Fruit fly (Drosophila melanogaster) whole organism, adult: ENCODE measurements around the gene ttm50.
A peak's percentile ranks its signal among the peaks of the same experiment; 100 is the strongest.

Experiments used
- CG11617 ChIP-seq: fragments of 200-800 bp; sonication (Bioruptor generic); optimal IDR thresholded peaks from 2 replicates; lab custom pipeline; 2017; ENCODE audit warnings: mild to moderate bottlenecking, missing biosample characterization, missing genetic modification reagents, missing genetic modification characterization
- CG12768 ChIP-seq: fragments of 200-800 bp; sonication (Bioruptor generic); optimal IDR thresholded peaks from 2 replicates; lab custom pipeline; 2017; ENCODE audit warnings: missing biosample characterization, missing genetic modification characterization, mild to moderate bottlenecking, moderate library complexity, missing genetic modification reagents
- CG14711 ChIP-seq: fragments of 200-800 bp; sonication (Bioruptor generic); optimal IDR thresholded peaks from 2 replicates; lab custom pipeline; 2018; ENCODE audit warnings: missing biosample characterization, mild to moderate bottlenecking, missing genetic modification characterization, moderate library complexity
- CG1620 ChIP-seq: fragments of 200-800 bp; sonication (Bioruptor generic); optimal IDR thresholded peaks from 2 replicates; lab custom pipeline; 2016; ENCODE audit warnings: missing biosample characterization, missing genetic modification characterization
- CG33017 ChIP-seq: fragments of 200-800 bp; sonication (Bioruptor generic); optimal IDR thresholded peaks from 2 replicates; lab custom pipeline; 2018; ENCODE audit warnings: missing biosample characterization, mild to moderate bottlenecking, missing genetic modification characterization, moderate library complexity
- CG5204 ChIP-seq: fragments of 200-800 bp; sonication (Bioruptor generic); optimal IDR thresholded peaks from 2 replicates; lab custom pipeline; 2016; ENCODE audit warnings: missing biosample characterization, missing genetic modification characterization
- CG7045 ChIP-seq: fragments of 200-800 bp; sonication (Bioruptor generic); optimal IDR thresholded peaks from 2 replicates; lab custom pipeline; 2017; ENCODE audit warnings: missing biosample characterization, mild to moderate bottlenecking, missing genetic modification characterization
- CG7101 ChIP-seq: fragments of 200-800 bp; sonication (Bioruptor generic); optimal IDR thresholded peaks from 2 replicates; lab custom pipeline; 2018; ENCODE audit warnings: missing biosample characterization, mild to moderate bottlenecking, missing genetic modification characterization, moderate library complexity
- Clk ChIP-seq: fragments of 200-800 bp; sonication (Bioruptor generic); optimal IDR thresholded peaks from 2 replicates; lab custom pipeline; 2017; ENCODE audit warnings: missing biosample characterization, missing genetic modification characterization
- Crg-1 ChIP-seq: fragments of 200-800 bp; sonication (Bioruptor generic); optimal IDR thresholded peaks from 2 replicates; lab custom pipeline; 2016; ENCODE audit warnings: missing biosample characterization, missing genetic modification characterization
- Hr96 ChIP-seq: fragments of 200-800 bp; sonication (Bioruptor generic); optimal IDR thresholded peaks from 2 replicates; lab custom pipeline; 2016; ENCODE audit warnings: missing biosample characterization, missing genetic modification characterization
- Mnt ChIP-seq: fragments of 200-800 bp; sonication (Bioruptor generic); optimal IDR thresholded peaks from 2 replicates; lab custom pipeline; 2016; ENCODE audit warnings: missing biosample characterization, mild to moderate bottlenecking, missing genetic modification characterization
- bab1 ChIP-seq: fragments of 200-800 bp; sonication (Bioruptor generic); optimal IDR thresholded peaks from 3 replicates; lab custom pipeline; 2019; ENCODE audit warnings: missing biosample characterization, mild to moderate bottlenecking, missing genetic modification characterization, moderate library complexity
- cic ChIP-seq: fragments of 200-800 bp; sonication (Bioruptor generic); optimal IDR thresholded peaks from 2 replicates; lab custom pipeline; 2017; ENCODE audit warnings: missing biosample characterization, mild to moderate bottlenecking, missing genetic modification characterization, moderate library complexity
- cnc ChIP-seq, 2 experiments: fragments of >200 bp; optimal IDR thresholded peaks; 2 replicates each; lab custom pipeline; 2017
- kay ChIP-seq: fragments of 200-800 bp; sonication (Bioruptor generic); peaks from one replicate; lab custom pipeline; 2016; ENCODE audit warnings: missing biosample characterization, missing genetic modification characterization, borderline replicate concordance
- ovo ChIP-seq: fragments of 200-800 bp; sonication (Bioruptor generic); optimal IDR thresholded peaks from 2 replicates; lab custom pipeline; 2016; ENCODE audit warnings: missing biosample characterization, missing genetic modification characterization
- pad ChIP-seq: fragments of 200-800 bp; sonication (Bioruptor generic); optimal IDR thresholded peaks from 3 replicates; lab custom pipeline; 2017; ENCODE audit warnings: missing biosample characterization, missing genetic modification characterization, mild to moderate bottlenecking, moderate library complexity, missing genetic modification reagents
- tj ChIP-seq: fragments of 200-800 bp; sonication (Bioruptor generic); optimal IDR thresholded peaks from 3 replicates; lab custom pipeline; 2017; ENCODE audit warnings: missing biosample characterization, mild to moderate bottlenecking, missing genetic modification characterization, moderate library complexity
- toe ChIP-seq: fragments of 200-800 bp; sonication (Bioruptor generic); optimal IDR thresholded peaks from 2 replicates; lab custom pipeline; 2016; ENCODE audit warnings: missing biosample characterization, missing genetic modification characterization

The ttm50 gene

DNA sequence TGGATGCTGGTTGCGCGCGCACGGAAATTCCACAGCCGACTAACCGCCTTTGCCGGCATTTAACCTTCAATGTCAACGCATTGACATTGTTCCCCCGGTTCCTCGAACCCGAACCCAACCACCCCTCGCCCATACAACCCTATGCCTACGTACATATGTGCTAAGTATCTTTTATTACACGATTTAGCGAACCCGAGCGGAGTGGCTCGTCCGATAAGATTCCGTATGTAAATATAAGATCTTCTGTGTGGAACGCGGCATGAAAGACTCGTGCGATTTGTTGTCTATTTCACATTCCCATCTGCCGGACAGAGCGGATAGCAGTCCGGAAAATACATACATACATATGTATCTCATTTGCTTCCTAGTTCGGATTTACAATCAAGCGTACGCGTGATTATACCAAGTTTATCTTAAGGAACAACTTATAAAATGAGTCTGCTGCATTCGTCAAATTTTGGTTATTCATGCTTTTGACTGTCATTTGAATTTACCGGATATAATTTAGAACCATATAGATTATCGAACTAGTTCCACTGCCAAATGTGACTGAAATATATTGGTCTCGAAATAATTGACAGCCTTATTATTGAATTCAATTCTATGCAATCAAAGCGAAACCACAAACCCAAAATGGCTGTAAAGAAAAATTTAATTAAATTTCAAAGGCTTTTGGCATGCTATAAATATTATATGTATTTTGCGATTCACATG is 24.5 kb downstream of the ttm50 start, which contains the start of gene CG2680:
Gene CG2680 (minus strand): TSS at position 51 of the 714 bp plus-strand sequence.
- TF ChIP-seq Hr96 (no peak), bab1 (no peak), ovo (GFP tag; lab: Kevin White, UChicago) (no peak), CG14711 (tag; lab: Kevin White, UChicago) (no peak), kay (GFP tag; lab: Kevin White, UChicago) (no peak), CG7101 (tag; lab: Kevin White, UChicago) (no peak), tj (GFP tag; lab: Kevin White, UChicago) (no peak), CG33017 (tag; lab: Kevin White, UChicago) (no peak), CG1620 (GFP tag; lab: Kevin White, UChicago) (no peak), Mnt (GFP tag; lab: Kevin White, UChicago) (no peak), cic (GFP tag; lab: Kevin White, UChicago) (no peak)

DNA sequence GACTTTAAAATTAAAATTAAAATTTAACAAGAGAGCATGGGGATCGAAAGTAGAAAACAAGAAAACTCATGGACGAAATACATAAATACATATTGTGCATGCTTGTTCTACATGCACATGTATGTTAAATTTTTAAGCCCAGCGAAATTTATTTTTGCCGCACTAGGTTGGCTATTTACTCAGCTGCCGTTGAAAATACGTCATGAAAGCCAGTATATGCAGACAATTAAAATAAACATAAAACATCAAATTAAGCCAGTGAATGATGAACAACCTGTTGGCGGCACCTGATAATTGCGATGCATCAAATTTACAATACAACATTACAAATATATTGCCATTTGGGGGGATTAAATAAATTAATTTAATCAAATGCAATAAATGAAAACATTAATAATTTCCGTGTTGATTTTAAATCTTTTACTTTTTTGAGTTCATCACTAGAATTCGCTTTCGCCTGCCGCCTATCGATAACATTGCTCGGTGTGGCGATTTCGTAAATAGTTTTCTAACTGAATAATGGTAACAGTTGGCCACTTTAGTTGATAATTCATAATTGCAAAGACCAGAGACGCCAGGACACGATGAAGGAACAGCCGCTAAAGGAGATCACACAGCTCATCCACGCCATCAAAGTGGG is 27.7 kb downstream of the ttm50 start, which contains the start of gene eIF2Bbeta:
Gene eIF2Bbeta (plus strand): TSS at position 438 of the 640 bp plus-strand sequence.
- TF ChIP-seq Crg-1 (GFP tag; lab: Kevin White, UChicago): no peak
- peak; percentile 6 for TF ChIP-seq bab1

DNA sequence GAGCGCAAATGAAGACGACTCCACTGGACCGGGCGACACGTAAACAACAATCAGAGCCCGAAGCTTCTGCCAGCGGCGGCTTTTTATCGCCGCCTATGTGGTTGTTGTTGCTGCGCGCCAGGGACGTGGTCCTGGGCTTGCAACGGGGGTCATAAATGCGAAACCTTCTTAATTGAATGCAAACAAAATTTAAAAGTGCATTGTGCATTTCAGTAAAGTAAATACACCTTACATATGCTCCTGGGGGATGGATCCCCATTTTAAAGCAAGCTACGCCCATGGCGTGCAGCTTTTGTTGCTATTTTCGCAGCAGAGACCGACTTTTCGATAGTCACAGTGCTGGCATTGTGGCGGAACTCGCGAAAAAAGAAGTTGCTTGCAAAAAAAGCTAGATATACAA is 28.3 kb downstream of the ttm50 start, which contains the start of gene Ugalt:
Gene Ugalt (minus strand): TSS at position 160 of the 400 bp plus-strand sequence.
- TF ChIP-seq cic (GFP tag; lab: Kevin White, UChicago) (peak; percentile 98), toe (peak; percentile 100), tj (GFP tag; lab: Kevin White, UChicago) (peak; percentile 99), bab1 (peak; percentile 100), ovo (GFP tag; lab: Kevin White, UChicago) (peak; percentile 100), CG5204 (peak; percentile 100), CG1620 (GFP tag; lab: Kevin White, UChicago) (peak; percentile 100), Crg-1 (GFP tag; lab: Kevin White, UChicago) (peak; percentile 100), cnc (optimal IDR thresholded peaks at IDR 0.05; lab: Kevin White, UChicago) (no peak), CG33017 (tag; lab: Kevin White, UChicago) (peak; percentile 100), CG7101 (tag; lab: Kevin White, UChicago) (peak; percentile 100), CG7045 (GFP tag; lab: Kevin White, UChicago) (peak; percentile 100), Hr96 (peak; percentile 100), CG11617 (GFP tag; lab: Kevin White, UChicago) (peak; percentile 100), Mnt (GFP tag; lab: Kevin White, UChicago) (peak; percentile 100), CG12768 (GFP tag; lab: Kevin White, UChicago) (peak; percentile 100), pad (GFP tag; lab: Kevin White, UChicago) (peak; percentile 99), kay (GFP tag; lab: Kevin White, UChicago) (no peak), CG14711 (tag; lab: Kevin White, UChicago) (peak; percentile 100), Clk (peak; percentile 100)

DNA sequence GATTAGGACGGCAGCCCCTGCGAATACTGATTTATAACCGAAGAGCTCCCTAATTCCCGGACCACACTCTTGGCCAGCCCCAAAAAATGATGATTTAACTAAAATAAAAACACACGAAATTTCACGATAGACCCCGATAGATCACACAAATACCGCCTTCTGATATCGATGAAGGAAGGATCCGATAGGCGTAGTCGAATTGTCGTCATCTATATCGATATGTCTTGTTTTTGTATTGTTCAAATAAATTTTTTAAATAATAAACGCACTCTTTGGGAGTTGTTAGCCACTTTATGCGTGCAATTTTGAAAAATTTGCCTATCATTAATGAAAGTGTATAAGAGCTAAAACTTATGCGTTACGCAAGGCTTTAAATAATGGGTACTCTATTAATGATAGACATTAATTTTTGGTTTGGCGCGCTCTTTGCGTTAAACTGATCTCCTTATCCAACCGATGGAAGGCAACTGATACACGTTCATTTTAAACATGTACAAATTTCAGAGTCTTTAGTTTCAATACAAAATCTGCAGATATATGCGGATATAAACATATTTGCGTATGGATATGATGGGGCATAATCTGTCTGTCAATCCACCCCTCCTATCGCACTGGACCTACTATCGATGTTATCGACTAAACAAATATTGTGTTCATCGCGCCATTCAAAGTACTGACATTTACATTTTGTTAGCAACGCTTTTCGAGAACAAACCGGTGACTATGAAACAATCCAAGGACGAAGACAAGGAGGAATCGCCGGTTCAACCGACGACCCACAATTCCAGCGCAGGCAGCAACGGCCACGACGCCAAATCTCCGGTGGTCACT is 33.7 kb downstream of the ttm50 start, which contains the start of the genes Spg7 and Lint-O:
Gene Spg7 (minus strand): TSS at position 148 of the 831 bp plus-strand sequence.
Gene Lint-O (plus strand): TSS at position 638 of the 831 bp plus-strand sequence.
- TF ChIP-seq Clk (no peak), tj (GFP tag; lab: Kevin White, UChicago) (peak; percentile 46)

DNA sequence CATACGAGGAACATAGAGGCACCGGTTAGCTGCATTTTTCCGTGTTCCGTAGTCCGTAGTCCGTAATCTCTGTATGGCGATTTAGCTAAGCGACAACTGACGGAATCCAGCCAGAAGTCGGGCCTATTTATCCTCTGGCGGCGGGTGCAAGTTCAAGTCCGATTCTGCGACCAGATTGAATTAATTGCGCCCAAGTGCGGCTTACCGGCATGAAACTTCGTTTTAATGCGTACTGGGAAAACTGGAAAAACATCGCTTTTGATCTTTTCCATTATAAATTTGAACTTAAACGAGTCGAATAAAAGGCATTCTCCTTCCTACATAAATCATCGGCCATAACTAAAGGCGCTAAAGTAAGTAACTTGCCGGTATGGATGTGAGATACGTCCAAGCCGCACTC is 38.2 kb downstream of the ttm50 start, which contains the start of gene dyw:
Gene dyw (minus strand): TSS at position 101 of the 400 bp plus-strand sequence.
- TF ChIP-seq toe (no peak), Mnt (GFP tag; lab: Kevin White, UChicago) (no peak), Hr96 (no peak), CG7045 (GFP tag; lab: Kevin White, UChicago) (no peak), CG12768 (GFP tag; lab: Kevin White, UChicago) (no peak), kay (GFP tag; lab: Kevin White, UChicago) (no peak)

DNA sequence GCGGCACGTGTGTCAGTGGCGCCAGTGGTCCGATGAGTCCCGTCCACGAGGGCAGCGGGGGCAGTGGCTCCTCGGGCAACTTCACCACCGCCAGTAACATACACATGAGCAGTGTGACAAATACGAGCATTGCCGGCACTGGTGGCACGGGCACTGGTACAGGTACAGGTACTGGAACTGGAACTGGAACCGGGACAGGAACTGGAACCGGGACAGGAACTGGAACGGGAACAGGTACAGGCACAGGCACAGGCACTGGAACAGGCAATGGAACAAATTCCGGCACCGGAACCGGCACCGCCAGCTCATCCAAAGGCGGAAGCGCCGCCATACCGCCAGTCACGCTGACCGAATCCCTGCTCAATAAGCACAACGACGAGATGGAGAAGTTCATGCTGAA is 41.6 kb downstream of the ttm50 start:
- no peak for TF ChIP-seq CG33017 (tag; lab: Kevin White, UChicago)
- TF ChIP-seq tj (GFP tag; lab: Kevin White, UChicago): no peak
- TF ChIP-seq CG1620 (GFP tag; lab: Kevin White, UChicago): no peak
- TF ChIP-seq Crg-1 (GFP tag; lab: Kevin White, UChicago): no peak
- no peak for TF ChIP-seq Mnt (GFP tag; lab: Kevin White, UChicago)
- no peak for TF ChIP-seq CG5204
- TF ChIP-seq ovo (GFP tag; lab: Kevin White, UChicago): no peak
- no peak for TF ChIP-seq kay (GFP tag; lab: Kevin White, UChicago)
- no peak for TF ChIP-seq toe
- no peak for TF ChIP-seq CG14711 (tag; lab: Kevin White, UChicago)
- TF ChIP-seq Hr96: no peak
- no peak for TF ChIP-seq cic (GFP tag; lab: Kevin White, UChicago)
